Fruit fly (Drosophila melanogaster) Kc167 (cell line): ENCODE measurements around the gene kat80.

Source experiments
- Myc ChIP-seq: fragments of >200 bp; optimal IDR thresholded peaks from 2 replicates; lab custom pipeline; 2017; ENCODE audit warnings: missing external identifiers
- insv ChIP-seq: fragments of >200 bp; optimal IDR thresholded peaks from 3 replicates; lab custom pipeline; 2018; ENCODE audit warnings: missing external identifiers
- psq ChIP-seq: fragments of >200 bp; optimal IDR thresholded peaks from 2 replicates; lab custom pipeline; 2017; ENCODE audit warnings: missing external identifiers

dm6 chrX:16281717-16282529, 5.9 kb upstream of the kat80 start:
- TF ChIP-seq psq (lab: Kevin White, UChicago) (no peak), Myc (lab: Kevin White, UChicago) (no peak), insv (lab: Kevin White, UChicago) (no peak)
